Worm (Caenorhabditis elegans) whole organism, late embryonic: ENCODE data around the gene srxa-13.

ENCODE experiments used
- C38D4.7 ChIP-seq: fragments of 200-800 bp; sonication (Bioruptor generic); optimal IDR thresholded peaks from 2 replicates; lab custom pipeline; 2018; ENCODE audit warnings: mild to moderate bottlenecking, missing genetic modification characterization, moderate library complexity, missing compliant biosample characterization
- K02D7.2 ChIP-seq: sonication (generic microtip); optimal IDR thresholded peaks from 2 replicates; lab custom pipeline; 2017; ENCODE audit warnings: mild to moderate bottlenecking, missing genetic modification characterization, missing compliant biosample characterization
- K09A11.1 ChIP-seq: sonication (generic microtip); optimal IDR thresholded peaks from 2 replicates; lab custom pipeline; 2017; ENCODE audit warnings: antibody characterized with exemption, mild to moderate bottlenecking, missing genetic modification characterization, missing compliant biosample characterization; ENCODE audit not compliant: insufficient read depth
- T23F11.4 ChIP-seq: fragments of 200-800 bp; sonication (Bioruptor generic); optimal IDR thresholded peaks from 2 replicates; lab custom pipeline; 2018; ENCODE audit warnings: mild to moderate bottlenecking, missing genetic modification characterization, missing compliant biosample characterization
- Y22D7AL.16 ChIP-seq: sonication (generic microtip); optimal IDR thresholded peaks from 2 replicates; lab custom pipeline; 2016; ENCODE audit warnings: missing genetic modification characterization, missing compliant biosample characterization
- ceh-14 ChIP-seq: sonication (generic microtip); optimal IDR thresholded peaks from 2 replicates; lab custom pipeline; 2016; ENCODE audit warnings: missing genotype, missing genetic modification characterization, missing compliant biosample characterization
- ceh-19 ChIP-seq: fragments of 200-800 bp; sonication (Bioruptor generic); optimal IDR thresholded peaks from 2 replicates; lab custom pipeline; 2018; ENCODE audit warnings: mild to moderate bottlenecking, missing genetic modification characterization, missing compliant biosample characterization
- ceh-2 ChIP-seq: sonication (generic microtip); optimal IDR thresholded peaks from 2 replicates; lab custom pipeline; 2016; ENCODE audit warnings: missing genotype, missing genetic modification characterization, missing compliant biosample characterization
- ceh-22 ChIP-seq: sonication (generic microtip); optimal IDR thresholded peaks from 2 replicates; lab custom pipeline; 2017; ENCODE audit warnings: missing biosample characterization, missing genetic modification characterization
- ceh-30 ChIP-seq: fragments of 150-350 bp; optimal IDR thresholded peaks from 2 replicates; lab custom pipeline; 2014; ENCODE audit warnings: missing biosample characterization, missing genetic modification characterization
- ceh-48 ChIP-seq: sonication (generic microtip); optimal IDR thresholded peaks from 2 replicates; lab custom pipeline; 2016; ENCODE audit warnings: missing genetic modification characterization, inconsistent platforms, missing compliant biosample characterization
- che-1 ChIP-seq: sonication (generic microtip); optimal IDR thresholded peaks from 2 replicates; lab custom pipeline; 2016; ENCODE audit warnings: mild to moderate bottlenecking, missing genetic modification characterization, missing compliant biosample characterization
- dmd-4 ChIP-seq: sonication (generic microtip); optimal IDR thresholded peaks from 2 replicates; lab custom pipeline; 2016; ENCODE audit warnings: borderline replicate concordance, missing genetic modification characterization, missing compliant biosample characterization
- dve-1 ChIP-seq: sonication (generic microtip); optimal IDR thresholded peaks from 2 replicates; lab custom pipeline; 2017; ENCODE audit warnings: antibody characterized with exemption, mild to moderate bottlenecking, missing genetic modification characterization, missing compliant biosample characterization
- elt-2 ChIP-seq: sonication (generic microtip); optimal IDR thresholded peaks from 2 replicates; lab custom pipeline; 2016; ENCODE audit warnings: missing genetic modification reagents, missing genetic modification characterization, missing compliant biosample characterization
- elt-4 ChIP-seq: sonication (generic microtip); optimal IDR thresholded peaks from 2 replicates; lab custom pipeline; 2016; ENCODE audit warnings: missing genetic modification characterization, missing compliant biosample characterization
- ets-4 ChIP-seq: sonication (generic microtip); optimal IDR thresholded peaks from 2 replicates; lab custom pipeline; 2016; ENCODE audit warnings: missing genetic modification characterization, missing compliant biosample characterization
- eyg-1 ChIP-seq: sonication (generic microtip); optimal IDR thresholded peaks from 2 replicates; lab custom pipeline; 2016; ENCODE audit warnings: missing genotype, missing genetic modification characterization, missing compliant biosample characterization
- gmeb-2 ChIP-seq: sonication (generic microtip); optimal IDR thresholded peaks from 2 replicates; lab custom pipeline; 2016; ENCODE audit warnings: missing genetic modification characterization, inconsistent platforms, missing compliant biosample characterization
- hlh-6 ChIP-seq: sonication (generic microtip); optimal IDR thresholded peaks from 2 replicates; lab custom pipeline; 2016; ENCODE audit warnings: missing genotype, missing genetic modification characterization, missing compliant biosample characterization
- mec-3 ChIP-seq: sonication (generic microtip); optimal IDR thresholded peaks from 2 replicates; lab custom pipeline; 2016; ENCODE audit warnings: borderline replicate concordance, missing genetic modification characterization, missing compliant biosample characterization
- nfya-1 ChIP-seq: sonication (generic microtip); optimal IDR thresholded peaks from 2 replicates; lab custom pipeline; 2017; ENCODE audit warnings: missing genetic modification characterization, mild to moderate bottlenecking, missing compliant biosample characterization, antibody characterized with exemption, moderate library complexity
- nhr-11 ChIP-seq: fragments of 150-350 bp; optimal IDR thresholded peaks from 2 replicates; lab custom pipeline; 2014; ENCODE audit warnings: missing biosample characterization, missing genetic modification characterization
- nhr-232 ChIP-seq: sonication (generic microtip); optimal IDR thresholded peaks from 2 replicates; lab custom pipeline; 2016; ENCODE audit warnings: missing genetic modification characterization, missing compliant biosample characterization
- npax-4 ChIP-seq: sonication (generic microtip); optimal IDR thresholded peaks from 2 replicates; lab custom pipeline; 2016; ENCODE audit warnings: missing genetic modification characterization, missing compliant biosample characterization
- odd-2 ChIP-seq: sonication (generic microtip); optimal IDR thresholded peaks from 2 replicates; lab custom pipeline; 2017; ENCODE audit warnings: antibody characterized with exemption, mild to moderate bottlenecking, missing genetic modification characterization, missing compliant biosample characterization
- pag-3 ChIP-seq: sonication (generic microtip); optimal IDR thresholded peaks from 2 replicates; lab custom pipeline; 2016; ENCODE audit warnings: missing compliant biosample characterization, missing genetic modification characterization, borderline replicate concordance
- pax-1 ChIP-seq: fragments of 150-350 bp; optimal IDR thresholded peaks from 2 replicates; lab custom pipeline; 2014; ENCODE audit warnings: missing biosample characterization, missing genetic modification characterization
- pha-2 ChIP-seq: sonication (generic microtip); optimal IDR thresholded peaks from 2 replicates; lab custom pipeline; 2017; ENCODE audit warnings: mild to moderate bottlenecking, missing genetic modification characterization, missing compliant biosample characterization
- pha-4 ChIP-seq: fragments of 150-350 bp; optimal IDR thresholded peaks from 2 replicates; lab custom pipeline; 2018; ENCODE audit warnings: missing biosample characterization, missing genetic modification reagents, missing genetic modification characterization
- ref-2 ChIP-seq: sonication (generic microtip); optimal IDR thresholded peaks from 2 replicates; lab custom pipeline; 2016; ENCODE audit warnings: missing genetic modification characterization, missing compliant biosample characterization
- sox-4 ChIP-seq: sonication (generic microtip); optimal IDR thresholded peaks from 2 replicates; lab custom pipeline; 2017; ENCODE audit warnings: mild to moderate bottlenecking, missing genetic modification characterization, inconsistent platforms, missing compliant biosample characterization
- syd-9 ChIP-seq: sonication (generic microtip); optimal IDR thresholded peaks from 2 replicates; lab custom pipeline; 2016; ENCODE audit warnings: mild to moderate bottlenecking, missing genetic modification characterization, moderate library complexity, missing compliant biosample characterization
- ttx-3 ChIP-seq: sonication (generic microtip); optimal IDR thresholded peaks from 2 replicates; lab custom pipeline; 2016; ENCODE audit warnings: missing genetic modification reagents, missing genetic modification characterization, missing compliant biosample characterization
- unc-55 ChIP-seq: sonication (generic microtip); optimal IDR thresholded peaks from 2 replicates; lab custom pipeline; 2017; ENCODE audit warnings: missing biosample characterization, missing genetic modification reagents, missing genetic modification characterization
- unc-86 ChIP-seq: sonication (generic microtip); optimal IDR thresholded peaks from 2 replicates; lab custom pipeline; 2016; ENCODE audit warnings: missing genetic modification characterization, missing compliant biosample characterization
- ztf-16 ChIP-seq: sonication (generic microtip); optimal IDR thresholded peaks from 2 replicates; lab custom pipeline; 2017; ENCODE audit warnings: missing genetic modification characterization, missing compliant biosample characterization

srxa-13 gene

DNA sequence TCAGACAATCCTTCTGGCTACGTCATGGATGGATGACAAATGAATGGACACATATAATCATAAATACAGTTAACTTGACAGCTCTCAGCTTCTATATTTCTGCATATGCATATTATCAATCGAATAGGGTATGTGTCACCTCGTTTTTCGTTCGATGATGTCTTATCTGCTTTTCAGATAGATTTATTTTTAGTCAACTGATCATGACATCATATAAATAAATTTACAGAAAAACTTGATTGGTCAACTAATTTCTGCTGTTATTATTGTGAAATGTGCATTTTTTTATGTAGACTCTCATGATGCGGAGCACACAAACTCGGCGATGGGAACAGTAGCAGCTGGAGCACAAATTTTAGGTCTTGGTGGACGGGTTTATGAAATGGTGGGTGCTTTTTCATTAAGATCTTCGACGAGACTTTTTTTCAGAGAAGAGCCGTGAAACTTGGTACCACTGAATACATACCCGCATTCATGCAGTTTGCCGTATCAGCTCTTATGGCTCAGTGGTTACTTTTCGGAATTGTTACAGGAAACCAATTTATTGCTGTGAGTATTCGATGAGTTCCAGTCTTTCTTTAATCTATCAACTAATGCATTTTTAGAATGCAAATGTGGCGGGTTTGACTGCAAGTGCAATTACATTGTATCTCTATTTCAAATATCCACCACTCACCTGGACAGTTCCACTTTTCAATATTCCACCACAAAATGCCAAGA is 25.9 kb downstream of the srxa-13 start:
- TF ChIP-seq ceh-22 (tag; lab: Kevin White, UChicago) (no peak), pha-4 (tag; lab: Kevin White, UChicago) (no peak), ets-4 (tag; lab: Kevin White, UChicago) (no peak), dve-1 (tag; lab: Kevin White, UChicago) (no peak), sox-4 (tag; lab: Kevin White, UChicago) (no peak), hlh-6 (tag; lab: Kevin White, UChicago) (no peak), elt-4 (no peak), ceh-30 (no peak), C38D4.7 (GFP tag; lab: Kevin White, UChicago) (no peak), ceh-48 (no peak), npax-4 (no peak), ceh-14 (tag; lab: Kevin White, UChicago) (no peak), ttx-3 (tag; lab: Kevin White, UChicago) (no peak), nhr-232 (tag; lab: Kevin White, UChicago) (no peak), elt-2 (tag; lab: Kevin White, UChicago) (no peak)

- no peak for TF ChIP-seq K09A11.1 (tag; lab: Kevin White, UChicago)
- no peak for TF ChIP-seq dmd-4 (tag; lab: Kevin White, UChicago)
- TF ChIP-seq ceh-14 (tag; lab: Kevin White, UChicago): no peak
- no peak for TF ChIP-seq unc-86 (tag; lab: Kevin White, UChicago)
- TF ChIP-seq nfya-1: no peak
- TF ChIP-seq ceh-48: no peak
- TF ChIP-seq dve-1 (tag; lab: Kevin White, UChicago): no peak
- no peak for TF ChIP-seq K02D7.2 (tag; lab: Kevin White, UChicago)
- no peak for TF ChIP-seq pag-3 (tag; lab: Kevin White, UChicago)
- TF ChIP-seq che-1 (tag; lab: Kevin White, UChicago): no peak
- no peak for TF ChIP-seq hlh-6 (tag; lab: Kevin White, UChicago)
- TF ChIP-seq syd-9 (tag; lab: Kevin White, UChicago): no peak
- no peak for TF ChIP-seq unc-55
- no peak for TF ChIP-seq gmeb-2
- no peak for TF ChIP-seq nhr-11 (tag; lab: Kevin White, UChicago)
- TF ChIP-seq mec-3 (tag; lab: Kevin White, UChicago): no peak
- TF ChIP-seq pha-2 (tag; lab: Kevin White, UChicago): no peak
- TF ChIP-seq eyg-1: no peak
- no peak for TF ChIP-seq T23F11.4 (GFP tag; lab: Kevin White, UChicago)
- TF ChIP-seq, all 69 proteins: peak for 0
Measured at ce11 chrV:13957691-13958090, 28.1 kb downstream of the srxa-13 start.

- TF ChIP-seq dmd-4 (tag; lab: Kevin White, UChicago): no peak
- no peak for TF ChIP-seq T23F11.4 (GFP tag; lab: Kevin White, UChicago)
- no peak for TF ChIP-seq odd-2 (tag; lab: Kevin White, UChicago)
- no peak for TF ChIP-seq ceh-19 (GFP tag; lab: Kevin White, UChicago)
- no peak for TF ChIP-seq ceh-2
- TF ChIP-seq ztf-16 (tag; lab: Kevin White, UChicago): no peak
- TF ChIP-seq pax-1 (tag; lab: Kevin White, UChicago): no peak
- TF ChIP-seq Y22D7AL.16 (tag; lab: Kevin White, UChicago): no peak
Measured at ce11 chrV:13958247-13958646, 28.6 kb downstream of the srxa-13 start, which contains the start of gene R10D12.10. Gene R10D12.10 (minus strand): TSS chrV:13958347.

ce11 chrV:13960916-13961315 is 31.3 kb downstream of the srxa-13 start, which contains the start of gene srh-24:
Gene srh-24 (minus strand): TSS chrV:13961016.
- TF ChIP-seq ref-2 (tag; lab: Kevin White, UChicago) (no peak), ceh-30 (no peak)
